Worm (Caenorhabditis elegans) whole organism, L3 larva: ENCODE measurements around the gene F20D6.9.

Experiments used
- R02D3.7 ChIP-seq: fragments of 150-350 bp; optimal IDR thresholded peaks from 2 replicates; lab custom pipeline; 2014; ENCODE audit warnings: missing biosample characterization, missing genetic modification characterization
- ZK546.5 ChIP-seq: sonication (generic microtip); optimal IDR thresholded peaks from 2 replicates; lab custom pipeline; 2017; ENCODE audit warnings: missing biosample characterization, missing genetic modification characterization
- aly-2 ChIP-seq: fragments of 150-350 bp; optimal IDR thresholded peaks from 2 replicates; lab custom pipeline; 2014; ENCODE audit warnings: missing biosample characterization, missing genetic modification characterization
- ama-1 ChIP-seq: fragments of 150-350 bp; optimal IDR thresholded peaks from 2 replicates; lab custom pipeline; 2018
- ceh-28 ChIP-seq: fragments of 150-350 bp; optimal IDR thresholded peaks from 2 replicates; lab custom pipeline; 2014; ENCODE audit warnings: missing biosample characterization, missing genetic modification reagents, missing genetic modification characterization
- ceh-82 ChIP-seq: fragments of 150-350 bp; optimal IDR thresholded peaks from 2 replicates; lab custom pipeline; 2014; ENCODE audit warnings: missing biosample characterization, missing genetic modification characterization
- ceh-9 ChIP-seq: sonication (generic microtip); optimal IDR thresholded peaks from 2 replicates; lab custom pipeline; 2018; ENCODE audit warnings: missing biosample characterization, missing genetic modification characterization
- egl-27 ChIP-seq: sonication (generic microtip); optimal IDR thresholded peaks from 4 replicates; lab custom pipeline; 2017; ENCODE audit warnings: missing biosample characterization, missing genetic modification reagents, missing genetic modification characterization
- egl-5 ChIP-seq: fragments of 150-350 bp; optimal IDR thresholded peaks from 2 replicates; lab custom pipeline; 2017; ENCODE audit warnings: missing biosample characterization, missing genetic modification reagents, missing genetic modification characterization, inconsistent platforms
- elt-1 ChIP-seq: fragments of 150-350 bp; optimal IDR thresholded peaks from 2 replicates; lab custom pipeline; 2014; ENCODE audit warnings: missing biosample characterization, missing genetic modification characterization
- elt-2 ChIP-seq: sonication (generic microtip); optimal IDR thresholded peaks from 2 replicates; lab custom pipeline; 2016; ENCODE audit warnings: missing genetic modification reagents, mild to moderate bottlenecking, missing genetic modification characterization, missing compliant biosample characterization
- eor-1 ChIP-seq, 2 experiments: fragments of 150-350 bp; optimal IDR thresholded peaks; 2 replicates each; lab custom pipeline; 2014 to 2018; ENCODE audit warnings: missing biosample characterization in 2 of 2, missing genetic modification characterization in 2 of 2
- fkh-2 ChIP-seq: fragments of 150-350 bp; optimal IDR thresholded peaks from 2 replicates; lab custom pipeline; 2014; ENCODE audit warnings: missing biosample characterization, missing genetic modification reagents, missing genetic modification characterization
- fos-1 ChIP-seq: fragments of 150-350 bp; optimal IDR thresholded peaks from 2 replicates; lab custom pipeline; 2014; ENCODE audit warnings: missing biosample characterization, missing genetic modification characterization
- hmg-11 ChIP-seq: sonication (generic microtip); optimal IDR thresholded peaks from 2 replicates; lab custom pipeline; 2016; ENCODE audit warnings: missing genetic modification characterization, missing compliant biosample characterization
- jun-1 ChIP-seq: fragments of 150-350 bp; optimal IDR thresholded peaks from 2 replicates; lab custom pipeline; 2014; ENCODE audit warnings: missing biosample characterization, missing genetic modification reagents, missing genetic modification characterization
- lin-15B ChIP-seq: fragments of 150-350 bp; optimal IDR thresholded peaks from 2 replicates; lab custom pipeline; 2014; ENCODE audit warnings: missing biosample characterization, missing genetic modification characterization
- lin-39 ChIP-seq: fragments of 150-350 bp; optimal IDR thresholded peaks from 2 replicates; lab custom pipeline; 2018; ENCODE audit warnings: missing biosample characterization, missing genetic modification reagents, missing genetic modification characterization
- mdl-1 ChIP-seq: fragments of 150-350 bp; optimal IDR thresholded peaks from 2 replicates; lab custom pipeline; 2014; ENCODE audit warnings: missing biosample characterization, missing genetic modification characterization
- mml-1 ChIP-seq: fragments of 150-350 bp; sonication (generic microtip); optimal IDR thresholded peaks from 3 replicates; lab custom pipeline; 2014; ENCODE audit warnings: missing biosample characterization, missing genetic modification characterization
- nfya-1 ChIP-seq: sonication (generic microtip); optimal IDR thresholded peaks from 2 replicates; lab custom pipeline; 2017; ENCODE audit warnings: missing genetic modification characterization, mild to moderate bottlenecking, missing compliant biosample characterization, antibody characterized with exemption, moderate library complexity; ENCODE audit not compliant: insufficient read depth
- nhr-11 ChIP-seq: fragments of 150-350 bp; optimal IDR thresholded peaks from 2 replicates; lab custom pipeline; 2014; ENCODE audit warnings: missing biosample characterization, missing genetic modification characterization
- nhr-12 ChIP-seq: fragments of 150-350 bp; optimal IDR thresholded peaks from 2 replicates; lab custom pipeline; 2014; ENCODE audit warnings: missing biosample characterization, missing genetic modification characterization
- nhr-23 ChIP-seq: fragments of 150-350 bp; optimal IDR thresholded peaks from 2 replicates; lab custom pipeline; 2014; ENCODE audit warnings: missing biosample characterization, missing genetic modification reagents, missing genetic modification characterization
- nhr-237 ChIP-seq: fragments of 150-350 bp; optimal IDR thresholded peaks from 2 replicates; lab custom pipeline; 2014; ENCODE audit warnings: missing biosample characterization, missing genetic modification characterization
- nhr-25 ChIP-seq: sonication (generic microtip); optimal IDR thresholded peaks from 2 replicates; lab custom pipeline; 2017; ENCODE audit warnings: missing biosample characterization, missing genetic modification characterization
- nhr-28 ChIP-seq: fragments of 150-350 bp; optimal IDR thresholded peaks from 2 replicates; lab custom pipeline; 2014; ENCODE audit warnings: missing biosample characterization, missing genetic modification characterization
- nhr-43 ChIP-seq: sonication (generic microtip); optimal IDR thresholded peaks from 2 replicates; lab custom pipeline; 2016; ENCODE audit warnings: mild to moderate bottlenecking, missing genetic modification characterization, missing compliant biosample characterization; ENCODE audit not compliant: poor library complexity, severe bottlenecking
- nhr-67 ChIP-seq: fragments of 150-350 bp; optimal IDR thresholded peaks from 2 replicates; lab custom pipeline; 2014; ENCODE audit warnings: missing biosample characterization, missing genetic modification characterization
- nhr-76 ChIP-seq: fragments of 150-350 bp; sonication (generic microtip); optimal IDR thresholded peaks from 5 replicates; lab custom pipeline; 2014; ENCODE audit warnings: missing biosample characterization, missing genetic modification characterization
- nhr-77 ChIP-seq: fragments of 150-350 bp; optimal IDR thresholded peaks from 2 replicates; lab custom pipeline; 2014; ENCODE audit warnings: missing biosample characterization, missing genetic modification characterization
- pha-4 ChIP-seq: fragments of 150-350 bp; optimal IDR thresholded peaks from 2 replicates; lab custom pipeline; 2014; ENCODE audit warnings: missing biosample characterization, missing genetic modification reagents, missing genetic modification characterization
- pqm-1 ChIP-seq: fragments of 150-350 bp; optimal IDR thresholded peaks from 2 replicates; lab custom pipeline; 2017; ENCODE audit warnings: missing biosample characterization, missing genetic modification characterization, inconsistent platforms
- sea-2 ChIP-seq: fragments of 150-350 bp; sonication (generic microtip); optimal IDR thresholded peaks from 4 replicates; lab custom pipeline; 2014; ENCODE audit warnings: missing biosample characterization, missing genetic modification reagents, missing genetic modification characterization
- skn-1 ChIP-seq: fragments of 150-350 bp; optimal IDR thresholded peaks from 2 replicates; lab custom pipeline; 2014; ENCODE audit warnings: missing biosample characterization, missing genetic modification characterization
- snpc-4 ChIP-seq: fragments of 150-350 bp; optimal IDR thresholded peaks from 2 replicates; lab custom pipeline; 2014; ENCODE audit warnings: missing biosample characterization, missing genetic modification characterization
- unc-39 ChIP-seq: sonication (generic microtip); optimal IDR thresholded peaks from 4 replicates; lab custom pipeline; 2017; ENCODE audit warnings: missing biosample characterization, missing genetic modification characterization
- unc-62 ChIP-seq: fragments of 150-350 bp; sonication (generic microtip); optimal IDR thresholded peaks from 4 replicates; lab custom pipeline; 2014; ENCODE audit warnings: missing biosample characterization, missing genetic modification reagents, missing genetic modification characterization
- ztf-4 ChIP-seq: fragments of 150-350 bp; optimal IDR thresholded peaks from 2 replicates; lab custom pipeline; 2014; ENCODE audit warnings: missing biosample characterization, missing genetic modification characterization

Gene F20D6.9

DNA sequence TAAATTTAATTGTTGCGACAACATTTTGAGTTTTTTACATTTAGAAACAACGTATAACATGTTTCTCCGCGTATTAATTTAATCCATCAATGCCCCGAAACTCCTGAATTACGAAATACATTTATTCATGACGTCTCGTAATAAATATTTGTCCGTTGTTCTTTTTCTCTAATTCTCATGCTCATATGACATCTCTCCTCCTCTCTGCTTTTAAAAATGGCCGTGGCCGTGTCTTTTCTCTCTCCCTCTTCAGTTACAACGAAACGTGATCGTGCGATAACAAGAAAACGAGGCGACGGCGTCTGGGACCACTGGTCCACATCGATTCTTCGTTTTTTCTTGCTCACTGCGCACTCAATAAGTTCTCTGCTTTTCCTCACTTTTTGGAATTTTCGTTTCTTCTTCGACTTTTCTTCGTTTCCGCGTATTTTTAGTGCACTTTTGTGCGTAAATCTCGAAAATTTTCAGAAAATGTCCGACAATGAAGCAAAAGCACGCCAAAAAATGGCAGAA lies 47.0 kb downstream of the F20D6.9 start, which contains the start of gene snap-1:
Gene snap-1, plus strand, starts transcription at position 463 of the 513 bp plus-strand sequence.
- no peak for TF ChIP-seq mdl-1 (tag; lab: Kevin White, UChicago)
- TF ChIP-seq fkh-2 = no peak
- no peak for TF ChIP-seq skn-1 (tag; lab: Kevin White, UChicago)
- no peak for TF ChIP-seq egl-27 (tag; lab: Kevin White, UChicago)
- TF ChIP-seq aly-2 = no peak
- peak; percentile 23 for TF ChIP-seq ama-1 (lab: Kevin White, UChicago)
- TF ChIP-seq fos-1 = no peak
- peak; percentile 35 for TF ChIP-seq lin-39 (tag; lab: Kevin White, UChicago)
- TF ChIP-seq elt-2 (tag; lab: Kevin White, UChicago) = peak; percentile 5
- no peak for TF ChIP-seq nhr-12 (tag; lab: Kevin White, UChicago)
- TF ChIP-seq ceh-9 (tag; lab: Kevin White, UChicago) = no peak
- peak; percentile 72 for TF ChIP-seq lin-15B
- TF ChIP-seq nhr-23 (tag; lab: Kevin White, UChicago) = no peak
- no peak for TF ChIP-seq jun-1 (tag; lab: Kevin White, UChicago)
- peak; percentile 74 for TF ChIP-seq nfya-1 (tag; lab: Kevin White, UChicago)
- TF ChIP-seq pha-4 (tag; lab: Kevin White, UChicago) = peak; percentile 60
- TF ChIP-seq nhr-76 = no peak
- no peak for TF ChIP-seq nhr-77 (tag; lab: Kevin White, UChicago)
- no peak for TF ChIP-seq hmg-11
- no peak for TF ChIP-seq unc-62 (GFP tag; lab: Kevin White, UChicago)
- no peak for TF ChIP-seq nhr-25
- TF ChIP-seq ceh-82 (tag; lab: Kevin White, UChicago) = no peak
- TF ChIP-seq ztf-4 (tag; lab: Kevin White, UChicago) = no peak
- TF ChIP-seq sea-2 = no peak
- TF ChIP-seq nhr-11 (tag; lab: Kevin White, UChicago) = no peak
- TF ChIP-seq unc-39 (tag; lab: Kevin White, UChicago) = no peak
- TF ChIP-seq nhr-237 = no peak
- TF ChIP-seq mml-1 = no peak
- peak; percentile 65 for TF ChIP-seq snpc-4 (tag; lab: Kevin White, UChicago)
- TF ChIP-seq elt-1 (tag; lab: Kevin White, UChicago) = peak; percentile 5
- TF ChIP-seq ZK546.5 (tag; lab: Kevin White, UChicago) = no peak
- no peak for TF ChIP-seq egl-5 (tag; lab: Kevin White, UChicago)
- no peak for TF ChIP-seq nhr-67 (tag; lab: Kevin White, UChicago)
- peak; percentile 11 for TF ChIP-seq pqm-1 (tag; lab: Kevin White, UChicago)
- no peak for TF ChIP-seq ceh-28
- no peak for TF ChIP-seq nhr-28 (tag; lab: Kevin White, UChicago)
- TF ChIP-seq eor-1 (tag; optimal IDR thresholded peaks at IDR 0.05; lab: Kevin White, UChicago) = no peak

DNA sequence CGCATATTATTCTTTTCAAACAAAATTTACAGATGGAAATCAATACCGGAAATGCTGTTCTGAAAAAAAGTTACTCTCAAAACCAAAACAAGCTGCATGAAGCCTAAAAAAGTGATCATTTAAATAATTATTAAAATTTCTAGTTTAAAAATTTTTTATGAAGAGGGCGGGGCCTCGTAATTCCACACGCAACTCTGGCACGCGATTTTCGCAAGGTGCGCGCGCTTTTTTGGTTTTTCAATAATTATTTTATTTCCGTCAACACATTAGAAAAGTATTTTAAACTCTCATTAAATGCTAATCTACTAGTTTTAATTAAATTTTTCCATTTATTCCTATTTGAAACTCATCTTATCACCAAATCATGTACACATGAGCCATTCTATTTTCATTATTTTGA lies 47.5 kb downstream of the F20D6.9 start:
- TF ChIP-seq nhr-43 (peak; percentile 3), skn-1 (tag; lab: Kevin White, UChicago) (peak; percentile 3), R02D3.7 (tag; lab: Kevin White, UChicago) (peak; percentile 58), nhr-28 (tag; lab: Kevin White, UChicago) (no peak)

DNA sequence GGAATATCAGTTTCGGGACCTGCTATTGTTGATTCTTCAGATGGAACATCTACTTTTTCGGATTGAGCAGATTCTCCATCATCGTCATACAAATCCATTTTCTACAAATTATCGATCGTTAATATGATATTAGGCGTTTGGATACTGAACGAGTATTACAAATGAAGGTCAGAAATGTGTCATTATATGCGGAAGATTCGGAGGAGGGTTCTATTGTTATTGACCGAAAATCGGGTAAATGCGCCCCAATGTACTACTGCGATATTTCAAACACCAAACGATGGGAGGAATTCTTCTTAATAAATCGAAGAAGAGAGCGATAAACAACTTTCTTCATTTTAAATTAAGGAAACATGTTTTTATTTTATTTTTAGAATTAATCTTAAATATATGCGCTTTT lies 48.0 kb downstream of the F20D6.9 start, which contains the start of gene spr-1:
Gene spr-1, minus strand, starts transcription at position 101 of the 400 bp plus-strand sequence.
- TF ChIP-seq nhr-25 = peak; percentile 40
- TF ChIP-seq ceh-9 (tag; lab: Kevin White, UChicago) = no peak
- TF ChIP-seq elt-1 (tag; lab: Kevin White, UChicago) = no peak
